Worm (Caenorhabditis elegans) whole organism, L4 larva: ENCODE data around the gene tbc-7.

Experiments
- ceh-82 ChIP-seq: sonication (generic microtip); optimal IDR thresholded peaks from 2 replicates; lab custom pipeline; 2017; ENCODE audit warnings: missing biosample characterization, missing genetic modification characterization
- ces-1 ChIP-seq: fragments of 150-350 bp; sonication (generic microtip); optimal IDR thresholded peaks from 4 replicates; lab custom pipeline; 2014; ENCODE audit warnings: missing biosample characterization, missing genetic modification reagents, missing genetic modification characterization
- hlh-11 ChIP-seq: fragments of 200-800 bp; sonication (Bioruptor generic); optimal IDR thresholded peaks from 2 replicates; lab custom pipeline; 2018; ENCODE audit warnings: mild to moderate bottlenecking, missing genetic modification characterization, missing compliant biosample characterization
- lsy-2 ChIP-seq, 2 experiments: fragments of 150-350 bp in 1 of 2; sonication (generic microtip) in 1 of 2; optimal IDR thresholded peaks; 2 replicates each; lab custom pipeline; 2014 to 2017; ENCODE audit warnings: missing biosample characterization in 2 of 2, missing genetic modification characterization in 2 of 2
- mdt-29 ChIP-seq: fragments of 200-800 bp; sonication (Bioruptor generic); IDR thresholded peaks from 2 replicates; pipeline ENCODE4 v1.3.6; 2022; ENCODE audit warnings: missing genetic modification reagents, missing genetic modification characterization, missing compliant biosample characterization
- nhr-237 ChIP-seq: sonication (generic microtip); optimal IDR thresholded peaks from 2 replicates; lab custom pipeline; 2017; ENCODE audit warnings: missing biosample characterization, missing genetic modification characterization
- snpc-4 ChIP-seq: fragments of 150-350 bp; optimal IDR thresholded peaks from 2 replicates; lab custom pipeline; 2014; ENCODE audit warnings: missing biosample characterization, missing genetic modification characterization

ce11 chrX:5142403-5142802 lies 8.3 kb downstream of the tbc-7 start:
- TF ChIP-seq hlh-11 (tag; lab: Kevin White, UChicago): no peak
- TF ChIP-seq mdt-29 (GFP tag; lab: Robert Waterston, UW): no peak
- no peak for TF ChIP-seq ceh-82 (tag; lab: Kevin White, UChicago)
- TF ChIP-seq lsy-2 (tag; optimal IDR thresholded peaks at IDR 0.05; lab: Kevin White, UChicago): no peak
- no peak for TF ChIP-seq ces-1
- no peak for TF ChIP-seq snpc-4
- TF ChIP-seq nhr-237 (tag; lab: Kevin White, UChicago): no peak
